Fruit fly (Drosophila melanogaster): ENCODE data around the gene SC35.

DNA sequence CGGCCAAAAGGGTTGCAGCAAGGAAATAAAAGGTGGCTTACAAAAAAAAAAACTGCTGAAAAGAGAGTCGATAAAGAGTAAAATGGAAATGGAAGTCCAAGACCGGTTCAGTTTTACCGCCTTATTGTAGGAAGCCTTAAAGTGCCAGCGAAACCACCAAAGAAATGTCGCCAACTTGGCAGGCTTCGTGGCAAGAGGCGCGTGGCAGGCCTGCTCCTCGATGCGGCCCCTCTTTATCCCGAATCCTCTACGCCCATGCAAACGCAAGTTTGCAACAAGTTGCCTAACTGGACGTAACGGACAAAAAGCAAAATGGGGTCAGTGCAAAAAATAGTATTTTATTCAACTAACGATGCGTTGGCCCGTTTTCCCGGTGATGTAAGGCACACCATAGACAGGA, 46.4 kb upstream of the SC35 start:
- TF ChIP-seq Mnt (GFP tag; optimal IDR thresholded peaks at IDR 0.05) (no peak), cnc (optimal IDR thresholded peaks at IDR 0.05) (no peak), CG12768 (GFP tag; optimal IDR thresholded peaks at IDR 0.05) (no peak)
